Worm (Caenorhabditis elegans): ENCODE data around the gene Y7A5A.1.

Gene Y7A5A.1

DNA sequence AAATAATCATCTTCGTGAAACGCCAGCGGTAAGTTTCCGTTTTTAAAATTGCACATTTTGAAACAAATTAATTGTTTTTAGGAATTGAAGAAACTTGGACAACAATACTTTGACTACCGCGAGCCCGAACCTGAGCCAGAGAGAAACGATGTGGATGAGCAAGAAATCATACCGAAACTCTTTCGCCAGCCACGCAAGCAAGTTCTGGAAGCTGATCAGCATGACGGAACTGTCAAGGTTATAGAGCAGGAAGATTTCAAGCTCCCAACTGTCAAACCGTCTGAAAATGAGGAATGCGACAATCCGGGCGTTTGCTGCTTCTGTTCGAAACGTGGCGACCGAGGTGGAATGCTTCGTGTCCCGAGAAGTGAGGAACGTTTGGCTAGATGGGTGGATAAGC is 41.0 kb downstream of the Y7A5A.1 start:
- TF ChIP-seq him-1 (tag; optimal IDR thresholded peaks at IDR 0.05) (no peak), dao-5 (tag; optimal IDR thresholded peaks at IDR 0.05) (no peak), W03F9.2 (tag; optimal IDR thresholded peaks at IDR 0.05) (no peak)

DNA sequence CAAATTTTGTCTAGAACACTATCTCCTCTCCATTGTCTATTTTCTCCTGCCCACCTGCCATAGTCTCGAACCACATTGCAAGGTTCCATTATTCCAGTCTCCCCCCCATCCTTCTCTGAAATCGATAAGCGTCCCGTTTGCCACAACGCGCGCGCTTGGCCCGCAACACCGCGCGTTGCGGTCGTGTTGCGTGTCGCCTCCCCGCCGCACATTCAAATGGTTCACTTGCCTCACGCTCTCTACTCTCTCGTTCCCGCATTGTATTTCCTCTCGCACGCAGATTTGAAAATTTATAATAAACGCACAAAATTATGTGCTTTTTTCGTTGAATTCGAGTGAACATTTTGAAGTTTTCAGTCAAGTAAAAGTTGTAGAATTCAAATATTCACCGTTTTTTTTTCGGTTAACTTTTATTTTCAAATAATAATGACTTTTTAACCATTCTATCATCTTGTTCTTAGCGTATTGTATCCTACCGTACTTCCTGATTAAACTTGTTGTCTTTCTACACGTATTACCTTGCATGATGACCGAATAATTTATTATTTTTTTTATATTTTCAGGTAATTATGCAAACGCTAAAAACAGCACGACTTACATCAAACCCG is 45.6 kb downstream of the Y7A5A.1 start, which contains the start of gene lin-15B:
TSS of gene lin-15B (plus strand) at position 558 of the 608 bp plus-strand sequence.
- no peak for TF ChIP-seq dao-5 (tag; optimal IDR thresholded peaks at IDR 0.05)

DNA sequence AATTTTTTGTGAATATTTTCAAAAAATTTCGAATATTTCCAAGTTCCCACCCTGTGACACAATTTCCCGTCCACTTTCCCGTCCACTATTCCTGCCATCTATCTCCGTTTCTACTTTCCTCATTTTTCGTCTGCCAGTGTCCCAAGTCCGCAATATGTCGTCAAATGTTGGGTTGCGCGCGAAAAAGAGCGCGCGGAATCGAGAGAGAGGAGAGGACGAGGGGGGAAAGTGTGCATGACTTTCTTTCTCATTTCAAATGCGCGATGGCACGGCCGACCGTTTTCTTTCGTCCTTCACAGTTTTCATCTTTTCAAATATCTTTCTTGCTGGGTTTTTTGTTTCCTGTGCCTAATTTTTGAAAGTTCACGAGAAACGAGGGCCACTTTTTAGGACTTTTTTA is 46.3 kb downstream of the Y7A5A.1 start:
- no peak for TF ChIP-seq dao-5 (tag; optimal IDR thresholded peaks at IDR 0.05)
- TF ChIP-seq him-1 (tag; optimal IDR thresholded peaks at IDR 0.05), result no peak
- no peak for TF ChIP-seq W03F9.2 (tag; optimal IDR thresholded peaks at IDR 0.05)

DNA sequence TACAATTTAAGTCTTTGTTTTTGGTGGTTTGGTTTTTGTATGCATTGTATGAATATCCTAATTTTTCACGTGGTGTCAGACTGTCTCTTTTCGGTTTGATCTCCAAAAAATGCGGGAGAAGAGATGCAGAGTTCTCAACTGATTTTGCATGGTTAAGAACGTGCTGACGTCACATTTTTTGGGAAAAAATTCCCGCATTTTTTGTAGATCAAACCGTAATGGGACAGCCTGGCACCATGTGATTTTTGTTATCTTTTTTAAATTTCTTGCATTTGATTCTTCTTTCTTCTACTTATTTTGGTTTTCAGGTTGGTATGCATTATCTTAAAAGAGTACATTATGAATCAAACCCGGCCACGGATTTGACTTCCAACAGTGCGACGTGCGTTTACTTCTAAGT is 49.9 kb downstream of the Y7A5A.1 start, which contains the start of gene ZK662.5:
TSS of gene ZK662.5 (plus strand) at position 301 of the 400 bp plus-strand sequence.
- TF ChIP-seq W03F9.2 (tag; optimal IDR thresholded peaks at IDR 0.05), result no peak
- no peak for TF ChIP-seq him-1 (tag; optimal IDR thresholded peaks at IDR 0.05)
- no peak for TF ChIP-seq dao-5 (tag; optimal IDR thresholded peaks at IDR 0.05)

DNA sequence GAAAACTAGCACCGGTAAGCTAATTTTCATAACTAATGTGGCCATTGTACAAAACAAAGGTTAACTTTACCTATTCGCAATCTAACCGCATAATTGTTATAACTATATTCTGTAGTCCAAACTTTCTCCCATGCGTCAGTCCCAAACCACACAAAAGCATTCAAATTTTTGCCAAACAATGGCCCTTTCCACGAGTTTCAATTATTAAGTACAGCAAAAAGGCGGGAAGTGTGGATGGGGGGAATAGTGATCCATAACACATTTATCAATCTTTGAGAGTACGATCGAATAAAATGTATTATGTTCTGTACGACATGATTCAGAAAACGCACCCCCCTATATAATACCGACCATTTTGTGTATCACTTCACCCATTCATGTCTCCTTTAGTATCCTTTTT is 53.0 kb downstream of the Y7A5A.1 start, which contains the start of gene ZK662.6:
TSS of gene ZK662.6 (plus strand) at position 301 of the 400 bp plus-strand sequence.
- TF ChIP-seq dao-5 (tag; optimal IDR thresholded peaks at IDR 0.05) (no peak), him-1 (tag; optimal IDR thresholded peaks at IDR 0.05) (no peak), W03F9.2 (tag; optimal IDR thresholded peaks at IDR 0.05) (no peak)
